ENCODE assay signal across 3 fruit fly cellular contexts in the genomic region with DNA sequence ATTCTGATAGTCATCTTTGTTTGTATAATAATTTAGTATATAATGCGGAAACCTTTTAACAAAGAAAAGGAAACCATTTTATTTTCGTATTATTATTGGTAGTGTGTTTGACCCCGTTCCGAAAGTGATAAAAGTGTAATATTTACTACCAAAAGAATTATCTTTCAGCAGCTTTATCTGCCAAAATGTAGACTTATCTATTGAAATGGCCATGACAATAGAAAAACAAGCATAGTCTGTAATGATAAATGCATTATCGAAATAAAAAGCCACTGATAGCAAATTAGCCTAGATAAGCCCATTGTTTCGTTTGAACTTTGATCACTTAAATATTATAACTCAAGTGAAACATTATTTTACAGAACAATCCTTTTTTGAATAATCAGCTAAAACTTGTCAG.
A peak's percentile ranks its signal among the peaks of the same experiment; 100 is the strongest.
TF ChIP-seq lines count a peak whose summit lies in the region.

No protein-coding gene starts in this region.

- no peak for TF ChIP-seq CTCF in whole organism, embryonic (GFP tag; optimal IDR thresholded peaks at IDR 0.05; lab: Kevin White, UChicago)

TF ChIP-seq in whole organism, embryonic, 481 proteins besides CTCF, POLR2A, EP300 and RAD21:
- TF ChIP-seq mirr (GFP tag; optimal IDR thresholded peaks at IDR 0.05; lab: Kevin White, UChicago) (peak; percentile 67), zen2 (GFP tag; IDR thresholded peaks at IDR 0.05; lab: Robert Waterston, UW; ENCODE audit: partially characterized antibody) (no peak), danr (GFP tag; IDR thresholded peaks at IDR 0.05; lab: Robert Waterston, UW) (no peak), CG4424 (GFP tag; optimal IDR thresholded peaks at IDR 0.05; lab: Kevin White, UChicago) (no peak), exex (tag; optimal IDR thresholded peaks at IDR 0.05; lab: Kevin White, UChicago) (peak; percentile 60), CG3281 (GFP tag; optimal IDR thresholded peaks at IDR 0.05; lab: Kevin White, UChicago) (no peak)
TF ChIP-seq in whole organism, embryonic: peak in this region for 2.

TF ChIP-seq in whole organism, prepupa, 60 proteins besides CTCF, POLR2A, EP300 and RAD21:
- TF ChIP-seq vri (GFP tag; optimal IDR thresholded peaks at IDR 0.05; lab: Kevin White, UChicago) (peak; percentile 15), net (GFP tag; optimal IDR thresholded peaks at IDR 0.05; lab: Kevin White, UChicago) (no peak), svp (GFP tag; lab: Kevin White, UChicago) (peak; percentile 6), CG10631 (GFP tag; optimal IDR thresholded peaks at IDR 0.05; lab: Kevin White, UChicago) (no peak)

TF ChIP-seq in whole organism, wandering third instar larva, 38 proteins besides CTCF, POLR2A, EP300 and RAD21:
- no peak for TF ChIP-seq Myc (optimal IDR thresholded peaks at IDR 0.05; lab: Kevin White, UChicago)
- peak; percentile 18 for TF ChIP-seq br (GFP tag; optimal IDR thresholded peaks at IDR 0.05; lab: Kevin White, UChicago)
- TF ChIP-seq CG9705 (GFP tag; optimal IDR thresholded peaks at IDR 0.05; lab: Kevin White, UChicago) = no peak
- peak; percentile 21 for TF ChIP-seq brk (GFP tag; optimal IDR thresholded peaks at IDR 0.05; lab: Kevin White, UChicago)
